Worm (Caenorhabditis elegans) whole organism, L1 larva: ENCODE results near the gene scl-10.

Experiments used
- blmp-1 ChIP-seq: fragments of 150-350 bp; optimal IDR thresholded peaks from 2 replicates; lab custom pipeline; 2014; ENCODE audit warnings: missing biosample characterization, missing genetic modification characterization
- ces-1 ChIP-seq: fragments of 150-350 bp; optimal IDR thresholded peaks from 2 replicates; lab custom pipeline; 2014; ENCODE audit warnings: missing biosample characterization, missing genetic modification reagents, missing genetic modification characterization
- elt-2 ChIP-seq: sonication (generic microtip); optimal IDR thresholded peaks from 2 replicates; lab custom pipeline; 2016; ENCODE audit warnings: missing genetic modification characterization, mild to moderate bottlenecking, inconsistent platforms, missing compliant biosample characterization, missing genetic modification reagents
- nhr-76 ChIP-seq: sonication (generic microtip); optimal IDR thresholded peaks from 2 replicates; lab custom pipeline; 2017; ENCODE audit warnings: missing biosample characterization, missing genetic modification characterization
- snpc-4 ChIP-seq: fragments of 150-350 bp; optimal IDR thresholded peaks from 2 replicates; lab custom pipeline; 2014; ENCODE audit warnings: missing biosample characterization, missing genetic modification characterization
- sup-37 ChIP-seq: fragments of 200-800 bp; sonication (Bioruptor generic); optimal IDR thresholded peaks from 2 replicates; lab custom pipeline; 2018; ENCODE audit warnings: mild to moderate bottlenecking, missing genetic modification characterization, missing compliant biosample characterization
- tlp-1 ChIP-seq: fragments of 150-350 bp; optimal IDR thresholded peaks from 2 replicates; lab custom pipeline; 2014; ENCODE audit warnings: missing biosample characterization, missing genetic modification characterization
- unc-62 ChIP-seq: fragments of 150-350 bp; optimal IDR thresholded peaks from 2 replicates; lab custom pipeline; 2014; ENCODE audit warnings: missing biosample characterization, missing genetic modification reagents, missing genetic modification characterization
- unc-86 ChIP-seq: sonication (generic microtip); optimal IDR thresholded peaks from 2 replicates; lab custom pipeline; 2016; ENCODE audit warnings: missing genetic modification characterization, missing compliant biosample characterization
- zip-4 ChIP-seq: fragments of 200-800 bp; sonication (Bioruptor generic); optimal IDR thresholded peaks from 2 replicates; lab custom pipeline; 2018; ENCODE audit warnings: mild to moderate bottlenecking, missing genetic modification characterization, moderate library complexity, missing compliant biosample characterization
- ztf-11 ChIP-seq, 2 experiments: sonication (generic microtip); optimal IDR thresholded peaks; 2 replicates each; lab custom pipeline; 2016 to 2017; ENCODE audit warnings: missing genetic modification characterization in 2 of 2, missing biosample characterization in 1 of 2, missing compliant biosample characterization in 1 of 2

- TF ChIP-seq elt-2 (tag; lab: Kevin White, UChicago) (no peak), tlp-1 (tag; lab: Kevin White, UChicago) (no peak), zip-4 (GFP tag; lab: Kevin White, UChicago) (no peak), ces-1 (no peak), sup-37 (GFP tag; lab: Kevin White, UChicago) (no peak), unc-62 (GFP tag; lab: Kevin White, UChicago) (no peak), unc-86 (tag; lab: Kevin White, UChicago) (no peak), ztf-11 (tag; optimal IDR thresholded peaks at IDR 0.05; lab: Kevin White, UChicago) (no peak), nhr-76 (tag; lab: Kevin White, UChicago) (no peak), snpc-4 (tag; lab: Kevin White, UChicago) (no peak), blmp-1 (tag; lab: Kevin White, UChicago) (no peak)
Measured at ce11 chrIV:13066044-13066443, 17.8 kb downstream of the scl-10 start.
